Fruit fly (Drosophila melanogaster) whole organism, prepupa: ENCODE results near the gene gNacalpha.

ENCODE experiments used
- Blimp-1 ChIP-seq: fragments of 200-800 bp; sonication (Bioruptor generic); optimal IDR thresholded peaks from 3 replicates; lab custom pipeline; 2017; ENCODE audit warnings: missing biosample characterization, missing genetic modification characterization, mild to moderate bottlenecking, moderate library complexity, missing genetic modification reagents
- CG10631 ChIP-seq: fragments of 200-800 bp; sonication (Bioruptor generic); optimal IDR thresholded peaks from 2 replicates; lab custom pipeline; 2016; ENCODE audit warnings: missing biosample characterization, missing genetic modification characterization
- CG11762 ChIP-seq: fragments of 200-800 bp; sonication (Bioruptor generic); optimal IDR thresholded peaks from 3 replicates; lab custom pipeline; 2016; ENCODE audit warnings: missing biosample characterization, missing genetic modification characterization; ENCODE audit not compliant: insufficient read depth
- CG15336 ChIP-seq: fragments of 200-800 bp; sonication (Bioruptor generic); IDR thresholded peaks from 2 replicates; pipeline ENCODE4 v1.3.6; 2022; ENCODE audit warnings: missing biosample characterization, missing genetic modification characterization
- CG16779 ChIP-seq: fragments of 200-800 bp; sonication (Bioruptor generic); optimal IDR thresholded peaks from 3 replicates; lab custom pipeline; 2017; ENCODE audit warnings: missing biosample characterization, mild to moderate bottlenecking, missing genetic modification characterization
- CG3032 ChIP-seq: fragments of 200-800 bp; optimal IDR thresholded peaks from 2 replicates; lab custom pipeline; 2019; ENCODE audit warnings: missing biosample characterization, mild to moderate bottlenecking, missing genetic modification characterization, moderate library complexity
- CG31627 ChIP-seq: fragments of 200-800 bp; sonication (Bioruptor generic); optimal IDR thresholded peaks from 3 replicates; lab custom pipeline; 2016; ENCODE audit warnings: missing biosample characterization, missing genetic modification characterization
- CG32006 ChIP-seq: fragments of 200-800 bp; sonication (Bioruptor generic); optimal IDR thresholded peaks from 3 replicates; lab custom pipeline; 2017; ENCODE audit warnings: missing biosample characterization, mild to moderate bottlenecking, missing genetic modification characterization
- CG34406 ChIP-seq: fragments of 200-800 bp; sonication (Bioruptor generic); optimal IDR thresholded peaks from 3 replicates; lab custom pipeline; 2016; ENCODE audit warnings: missing biosample characterization, missing genetic modification characterization
- CG3919 ChIP-seq: fragments of 200-800 bp; sonication (Bioruptor generic); optimal IDR thresholded peaks from 3 replicates; lab custom pipeline; 2016; ENCODE audit warnings: missing biosample characterization, missing genetic modification characterization
- CG4318 ChIP-seq: fragments of 200-800 bp; sonication (Bioruptor generic); optimal IDR thresholded peaks from 3 replicates; lab custom pipeline; 2017; ENCODE audit warnings: missing biosample characterization, mild to moderate bottlenecking, missing genetic modification characterization
- CG6276 ChIP-seq: fragments of 200-800 bp; sonication (Bioruptor generic); optimal IDR thresholded peaks from 2 replicates; lab custom pipeline; 2017; ENCODE audit warnings: missing biosample characterization, mild to moderate bottlenecking, missing genetic modification characterization
- CG6792 ChIP-seq: fragments of 200-800 bp; sonication (Bioruptor generic); optimal IDR thresholded peaks from 3 replicates; lab custom pipeline; 2016; ENCODE audit warnings: missing biosample characterization, missing genetic modification characterization
- CG6808 ChIP-seq: fragments of 200-800 bp; sonication (Bioruptor generic); optimal IDR thresholded peaks from 3 replicates; lab custom pipeline; 2017; ENCODE audit warnings: missing biosample characterization, missing genetic modification characterization, mild to moderate bottlenecking, moderate library complexity, missing genetic modification reagents
- CG6854 ChIP-seq: fragments of 200-800 bp; sonication (Bioruptor generic); optimal IDR thresholded peaks from 2 replicates; lab custom pipeline; 2017; ENCODE audit warnings: missing biosample characterization, mild to moderate bottlenecking, missing genetic modification characterization
- CG7368 ChIP-seq: fragments of 200-800 bp; sonication (Bioruptor generic); optimal IDR thresholded peaks from 3 replicates; lab custom pipeline; 2016; ENCODE audit warnings: missing biosample characterization, missing genetic modification characterization
- CG8119 ChIP-seq: fragments of 200-800 bp; sonication (Bioruptor generic); IDR thresholded peaks from 3 replicates; pipeline ENCODE4 v1.3.6; 2022; ENCODE audit warnings: missing biosample characterization, missing genetic modification characterization
- CG8319 ChIP-seq: fragments of 200-800 bp; sonication (Bioruptor generic); optimal IDR thresholded peaks from 3 replicates; lab custom pipeline; 2016; ENCODE audit warnings: missing biosample characterization, missing genetic modification characterization
- CG8632 ChIP-seq: fragments of 200-800 bp; sonication (Bioruptor generic); optimal IDR thresholded peaks from 3 replicates; lab custom pipeline; 2016; ENCODE audit warnings: missing biosample characterization, missing genetic modification characterization
- Eip75B ChIP-seq: fragments of 200-800 bp; sonication (Bioruptor generic); optimal IDR thresholded peaks from 3 replicates; lab custom pipeline; 2016; ENCODE audit warnings: missing biosample characterization, missing genetic modification characterization
- Eip78C ChIP-seq: fragments of 200-800 bp; sonication (Bioruptor generic); peaks from one replicate; lab custom pipeline; 2016; ENCODE audit warnings: missing biosample characterization, missing genetic modification characterization
- Ets21C ChIP-seq: fragments of 200-800 bp; sonication (Bioruptor generic); optimal IDR thresholded peaks from 3 replicates; lab custom pipeline; 2016; ENCODE audit warnings: missing biosample characterization, missing genetic modification characterization
- Ets96B ChIP-seq: fragments of 200-800 bp; optimal IDR thresholded peaks from 2 replicates; lab custom pipeline; 2019; ENCODE audit warnings: missing biosample characterization, mild to moderate bottlenecking, missing genetic modification characterization, moderate library complexity
- Hr38 ChIP-seq: sonication (Bioruptor generic); optimal IDR thresholded peaks from 2 replicates; lab custom pipeline; 2016; ENCODE audit warnings: missing biosample characterization, missing genetic modification characterization
- Hr39 ChIP-seq: fragments of 200-800 bp; sonication (Bioruptor generic); optimal IDR thresholded peaks from 2 replicates; lab custom pipeline; 2016; ENCODE audit warnings: missing biosample characterization, missing genetic modification characterization
- Hr4 ChIP-seq: fragments of 200-800 bp; sonication (Bioruptor generic); optimal IDR thresholded peaks from 3 replicates; lab custom pipeline; 2016; ENCODE audit warnings: missing biosample characterization, missing genetic modification characterization
- Lpt ChIP-seq: fragments of 200-800 bp; sonication (Bioruptor generic); optimal IDR thresholded peaks from 3 replicates; lab custom pipeline; 2016; ENCODE audit warnings: missing biosample characterization, missing genetic modification characterization
- Met ChIP-seq: fragments of 200-800 bp; sonication (Bioruptor generic); optimal IDR thresholded peaks from 3 replicates; lab custom pipeline; 2016; ENCODE audit warnings: missing biosample characterization, missing genetic modification characterization
- OdsH ChIP-seq: fragments of 200-800 bp; sonication (Bioruptor generic); optimal IDR thresholded peaks from 3 replicates; lab custom pipeline; 2016; ENCODE audit warnings: missing biosample characterization, missing genetic modification characterization
- Smox ChIP-seq: fragments of 200-800 bp; sonication (Bioruptor generic); optimal IDR thresholded peaks from 3 replicates; lab custom pipeline; 2016; ENCODE audit warnings: missing biosample characterization, missing genetic modification characterization
- Sox102F ChIP-seq: fragments of 200-800 bp; sonication (Bioruptor generic); optimal IDR thresholded peaks from 2 replicates; lab custom pipeline; 2016; ENCODE audit warnings: missing biosample characterization, mild to moderate bottlenecking, missing genetic modification characterization
- Sox14 ChIP-seq: fragments of 200-800 bp; sonication (Bioruptor generic); optimal IDR thresholded peaks from 3 replicates; lab custom pipeline; 2016; ENCODE audit warnings: missing biosample characterization, missing genetic modification characterization
- Sox15 ChIP-seq: fragments of 200-800 bp; sonication (Bioruptor generic); optimal IDR thresholded peaks from 3 replicates; lab custom pipeline; 2016; ENCODE audit warnings: missing biosample characterization, missing genetic modification characterization
- achi ChIP-seq: fragments of 200-800 bp; sonication (Bioruptor generic); optimal IDR thresholded peaks from 3 replicates; lab custom pipeline; 2016; ENCODE audit warnings: missing biosample characterization, missing genetic modification characterization
- acj6 ChIP-seq: fragments of 200-800 bp; sonication (Bioruptor generic); optimal IDR thresholded peaks from 3 replicates; lab custom pipeline; 2016; ENCODE audit warnings: missing biosample characterization, missing genetic modification characterization
- cyc ChIP-seq: fragments of 200-800 bp; sonication (Bioruptor generic); optimal IDR thresholded peaks from 3 replicates; lab custom pipeline; 2016; ENCODE audit warnings: missing biosample characterization, missing genetic modification characterization
- dac ChIP-seq: fragments of 200-800 bp; sonication (Bioruptor generic); optimal IDR thresholded peaks from 2 replicates; lab custom pipeline; 2017; ENCODE audit warnings: missing biosample characterization, mild to moderate bottlenecking, missing genetic modification characterization
- esn ChIP-seq: fragments of 200-800 bp; sonication (Bioruptor generic); optimal IDR thresholded peaks from 2 replicates; lab custom pipeline; 2016; ENCODE audit warnings: missing biosample characterization, mild to moderate bottlenecking, missing genetic modification characterization, moderate library complexity
- net ChIP-seq: fragments of 200-800 bp; sonication (Bioruptor generic); optimal IDR thresholded peaks from 3 replicates; lab custom pipeline; 2016; ENCODE audit warnings: missing biosample characterization, missing genetic modification characterization
- pdm3 ChIP-seq: fragments of 200-800 bp; sonication (Bioruptor generic); optimal IDR thresholded peaks from 3 replicates; lab custom pipeline; 2016; ENCODE audit warnings: missing biosample characterization, missing genetic modification characterization
- salr ChIP-seq, 2 experiments: fragments of 200-800 bp; sonication (Bioruptor generic); optimal IDR thresholded peaks; 3 replicates each; lab custom pipeline; 2016 to 2018; ENCODE audit warnings: missing biosample characterization in 2 of 2, missing genetic modification characterization in 2 of 2, mild to moderate bottlenecking in 1 of 2
- spab ChIP-seq: fragments of 200-800 bp; sonication (Bioruptor generic); optimal IDR thresholded peaks from 2 replicates; lab custom pipeline; 2017; ENCODE audit warnings: missing biosample characterization, mild to moderate bottlenecking, missing genetic modification characterization, missing genetic modification reagents
- svp ChIP-seq: fragments of 200-800 bp; sonication (Bioruptor generic); peaks from one replicate; lab custom pipeline; 2016; ENCODE audit warnings: missing biosample characterization, missing genetic modification characterization
- topi ChIP-seq: fragments of 200-800 bp; sonication (Bioruptor generic); optimal IDR thresholded peaks from 3 replicates; lab custom pipeline; 2016; ENCODE audit warnings: missing biosample characterization, missing genetic modification characterization
- vri ChIP-seq: fragments of 200-800 bp; sonication (Bioruptor generic); optimal IDR thresholded peaks from 3 replicates; lab custom pipeline; 2016; ENCODE audit warnings: missing biosample characterization, mild to moderate bottlenecking, missing genetic modification characterization

Gene gNacalpha

dm6 chr2L:1070332-1070731 lies 33.3 kb downstream of the gNacalpha start (continued):
- TF ChIP-seq acj6 (GFP tag; lab: Kevin White, UChicago) (peak; percentile 49), CG7368 (GFP tag; lab: Kevin White, UChicago) (peak; percentile 7), CG6854 (GFP tag; lab: Kevin White, UChicago) (no peak), Sox102F (GFP tag; lab: Kevin White, UChicago) (peak; percentile 61), CG10631 (GFP tag; lab: Kevin White, UChicago) (peak; percentile 61), CG3032 (tag; lab: Kevin White, UChicago) (peak; percentile 61), CG16779 (tag; lab: Kevin White, UChicago) (no peak), svp (GFP tag; lab: Kevin White, UChicago) (peak; percentile 72), CG34406 (GFP tag; lab: Kevin White, UChicago) (peak; percentile 55), Eip75B (GFP tag; lab: Kevin White, UChicago) (peak; percentile 61), OdsH (GFP tag; lab: Kevin White, UChicago) (peak; percentile 66), Met (GFP tag; lab: Kevin White, UChicago) (peak; percentile 72), CG31627 (peak; percentile 46), Lpt (peak; percentile 53), Eip78C (GFP tag; lab: Kevin White, UChicago) (peak; percentile 78), pdm3 (GFP tag; lab: Kevin White, UChicago) (peak; percentile 55), CG8319 (GFP tag; lab: Kevin White, UChicago) (peak; percentile 4), Ets96B (tag; lab: Kevin White, UChicago) (peak; percentile 66), vri (peak; percentile 15), Blimp-1 (no peak), CG8119 (GFP tag; lab: Robert Waterston, UW) (peak; percentile 56; the same call in 2 of the 3 replicates), Hr4 (GFP tag; lab: Kevin White, UChicago) (peak; percentile 67), spab (GFP tag; lab: Kevin White, UChicago) (peak; percentile 65), topi (GFP tag; lab: Kevin White, UChicago) (peak; percentile 66), Sox15 (no peak), net (GFP tag; lab: Kevin White, UChicago) (peak; percentile 38), CG6792 (GFP tag; lab: Kevin White, UChicago) (peak; percentile 36), dac (peak; percentile 32), Hr38 (GFP tag; lab: Kevin White, UChicago) (no peak)

- TF ChIP-seq CG3919 (GFP tag; lab: Kevin White, UChicago), result peak; percentile 51
- TF ChIP-seq Blimp-1, result peak; percentile 21
- TF ChIP-seq salr (GFP tag; optimal IDR thresholded peaks at IDR 0.05; lab: Kevin White, UChicago), result no peak
- TF ChIP-seq Sox14, result peak; percentile 24
- TF ChIP-seq CG31627, result peak; percentile 46
- peak; percentile 36 for TF ChIP-seq acj6 (GFP tag; lab: Kevin White, UChicago)
- TF ChIP-seq net (GFP tag; lab: Kevin White, UChicago), result no peak
- no peak for TF ChIP-seq Lpt
- no peak for TF ChIP-seq CG15336 (GFP tag; lab: Robert Waterston, UW)
- peak; percentile 25 for TF ChIP-seq OdsH (GFP tag; lab: Kevin White, UChicago)
- peak; percentile 26 for TF ChIP-seq cyc
- TF ChIP-seq CG6792 (GFP tag; lab: Kevin White, UChicago), result peak; percentile 19
- TF ChIP-seq CG6276 (GFP tag; lab: Kevin White, UChicago), result peak; percentile 7
- TF ChIP-seq CG6808 (GFP tag; lab: Kevin White, UChicago), result peak; percentile 2
- TF ChIP-seq CG8632 (GFP tag; lab: Kevin White, UChicago), result no peak
- TF ChIP-seq dac, result no peak
- no peak for TF ChIP-seq CG8119 (GFP tag; lab: Robert Waterston, UW)
- peak; percentile 20 for TF ChIP-seq esn (GFP tag; lab: Kevin White, UChicago)
- peak; percentile 10 for TF ChIP-seq Sox102F (GFP tag; lab: Kevin White, UChicago)
- no peak for TF ChIP-seq pdm3 (GFP tag; lab: Kevin White, UChicago)
- TF ChIP-seq Smox (GFP tag; lab: Kevin White, UChicago), result peak; percentile 26
- TF ChIP-seq Met (GFP tag; lab: Kevin White, UChicago), result peak; percentile 40
- TF ChIP-seq CG10631 (GFP tag; lab: Kevin White, UChicago), result peak; percentile 35
- TF ChIP-seq CG11762 (GFP tag; lab: Kevin White, UChicago), result peak; percentile 7
- TF ChIP-seq Sox15, result peak; percentile 25
- peak; percentile 14 for TF ChIP-seq CG32006 (GFP tag; lab: Kevin White, UChicago)
- TF ChIP-seq Eip75B (GFP tag; lab: Kevin White, UChicago), result peak; percentile 15
- peak; percentile 38 for TF ChIP-seq achi (GFP tag; lab: Kevin White, UChicago)
- peak; percentile 71 for TF ChIP-seq svp (GFP tag; lab: Kevin White, UChicago)
- peak; percentile 24 for TF ChIP-seq Ets21C (GFP tag; lab: Kevin White, UChicago)
- peak; percentile 73 for TF ChIP-seq Eip78C (GFP tag; lab: Kevin White, UChicago)
- peak; percentile 48 for TF ChIP-seq Hr39
- no peak for TF ChIP-seq CG7368 (GFP tag; lab: Kevin White, UChicago)
- TF ChIP-seq CG8319 (GFP tag; lab: Kevin White, UChicago), result no peak
- peak; percentile 11 for TF ChIP-seq vri
- no peak for TF ChIP-seq CG4318 (GFP tag; lab: Kevin White, UChicago)
- TF ChIP-seq Ets96B (tag; lab: Kevin White, UChicago), result peak; percentile 39
These were observed 33.9 kb downstream of the gNacalpha start for dm6 chr2L:1070941-1071340.
